Worm (Caenorhabditis elegans) whole organism, L4 larva: ENCODE data around the gene F10G2.4.

Experiments used
- T20F7.1 ChIP-seq: fragments of 200-800 bp; sonication (Bioruptor generic); optimal IDR thresholded peaks from 2 replicates; lab custom pipeline; 2018; ENCODE audit warnings: mild to moderate bottlenecking, missing genetic modification characterization, missing compliant biosample characterization
- Y75B8A.6 ChIP-seq: fragments of 200-800 bp; sonication (Bioruptor generic); IDR thresholded peaks from 2 replicates; pipeline ENCODE4 v1.3.6; 2022; ENCODE audit warnings: missing genetic modification reagents, missing genetic modification characterization, missing compliant biosample characterization
- ama-1 ChIP-seq: fragments of 150-350 bp; optimal IDR thresholded peaks from 2 replicates; lab custom pipeline; 2014; ENCODE audit warnings: inconsistent platforms, mixed read lengths
- arid-1 ChIP-seq: fragments of 200-800 bp; sonication (Bioruptor generic); conservative IDR thresholded peaks from 2 replicates; pipeline ENCODE4 v1.3.6; 2022; ENCODE audit warnings: missing genetic modification reagents, missing genetic modification characterization, missing compliant biosample characterization
- ceh-44 ChIP-seq: fragments of 200-800 bp; sonication (Bioruptor generic); IDR thresholded peaks from 2 replicates; pipeline ENCODE4 v1.3.6; 2022; ENCODE audit warnings: missing genetic modification reagents, missing genetic modification characterization, missing compliant biosample characterization
- ces-1 ChIP-seq: fragments of 150-350 bp; sonication (generic microtip); optimal IDR thresholded peaks from 4 replicates; lab custom pipeline; 2014; ENCODE audit warnings: missing biosample characterization, missing genetic modification reagents, missing genetic modification characterization
- ctbp-1 ChIP-seq: fragments of 200-800 bp; sonication (Bioruptor generic); IDR thresholded peaks from 2 replicates; pipeline ENCODE4 v1.3.6; 2022; ENCODE audit warnings: missing genetic modification reagents, missing genetic modification characterization, missing compliant biosample characterization
- daf-8 ChIP-seq: fragments of 200-800 bp; sonication (Bioruptor generic); IDR thresholded peaks from 2 replicates; pipeline ENCODE4 v1.3.6; 2022; ENCODE audit warnings: missing genetic modification characterization, missing compliant biosample characterization
- dmd-6 ChIP-seq: fragments of 200-800 bp; sonication (Bioruptor generic); IDR thresholded peaks from 2 replicates; pipeline ENCODE4 v1.3.6; 2022; ENCODE audit warnings: missing genetic modification reagents, missing genetic modification characterization, missing compliant biosample characterization
- dmd-9 ChIP-seq: fragments of 200-800 bp; sonication (Bioruptor generic); IDR thresholded peaks from 2 replicates; pipeline ENCODE4 v1.3.6; 2022; ENCODE audit warnings: missing genetic modification reagents, missing genetic modification characterization, missing compliant biosample characterization
- dpl-1 ChIP-seq: fragments of 150-350 bp; optimal IDR thresholded peaks from 2 replicates; lab custom pipeline; 2014; ENCODE audit warnings: missing biosample characterization, missing genetic modification reagents, missing genetic modification characterization
- duxl-1 ChIP-seq: sonication (generic microtip); optimal IDR thresholded peaks from 2 replicates; lab custom pipeline; 2016; ENCODE audit warnings: mild to moderate bottlenecking, missing genetic modification characterization, moderate library complexity, missing compliant biosample characterization; ENCODE audit not compliant: poor library complexity
- fkh-10 ChIP-seq: fragments of 150-350 bp; optimal IDR thresholded peaks from 2 replicates; lab custom pipeline; 2014; ENCODE audit warnings: missing biosample characterization, missing genetic modification reagents, missing genetic modification characterization
- fos-1 ChIP-seq: fragments of 150-350 bp; optimal IDR thresholded peaks from 2 replicates; lab custom pipeline; 2014; ENCODE audit warnings: missing biosample characterization, missing genetic modification characterization
- lin-1 ChIP-seq: fragments of 200-800 bp; sonication (Bioruptor generic); IDR thresholded peaks from 2 replicates; pipeline ENCODE4 v1.3.6; 2022; ENCODE audit warnings: missing genetic modification reagents, missing genetic modification characterization, missing compliant biosample characterization
- lin-13 ChIP-seq: fragments of 150-350 bp; optimal IDR thresholded peaks from 2 replicates; lab custom pipeline; 2014; ENCODE audit warnings: missing biosample characterization, missing genetic modification reagents, missing genetic modification characterization
- lin-29 ChIP-seq: fragments of 200-800 bp; sonication (Bioruptor generic); IDR thresholded peaks from 2 replicates; pipeline ENCODE4 v1.3.6; 2022; ENCODE audit warnings: missing genetic modification reagents, missing genetic modification characterization, missing compliant biosample characterization
- lir-3 ChIP-seq: sonication (generic microtip); optimal IDR thresholded peaks from 2 replicates; lab custom pipeline; 2016; ENCODE audit warnings: mild to moderate bottlenecking, missing genetic modification characterization, missing compliant biosample characterization
- madf-9 ChIP-seq: fragments of 200-800 bp; sonication (Bioruptor generic); conservative IDR thresholded peaks from 2 replicates; pipeline ENCODE4 v1.3.6; 2022; ENCODE audit warnings: missing genetic modification reagents, missing genetic modification characterization, missing compliant biosample characterization
- mdl-1 ChIP-seq, 2 experiments: fragments of 150-350 bp in 1 of 2; sonication (generic microtip) in 1 of 2; optimal IDR thresholded peaks; 2 replicates each; lab custom pipeline; 2014 to 2017; ENCODE audit warnings: missing biosample characterization in 2 of 2, missing genetic modification characterization in 2 of 2
- mdt-29 ChIP-seq: fragments of 200-800 bp; sonication (Bioruptor generic); IDR thresholded peaks from 2 replicates; pipeline ENCODE4 v1.3.6; 2022; ENCODE audit warnings: missing genetic modification reagents, missing genetic modification characterization, missing compliant biosample characterization
- nhr-10 ChIP-seq: fragments of 150-350 bp; optimal IDR thresholded peaks from 2 replicates; lab custom pipeline; 2014; ENCODE audit warnings: missing biosample characterization, missing genetic modification characterization
- nhr-11 ChIP-seq: fragments of 150-350 bp; optimal IDR thresholded peaks from 2 replicates; lab custom pipeline; 2014; ENCODE audit warnings: missing biosample characterization, missing genetic modification characterization
- nhr-237 ChIP-seq: sonication (generic microtip); optimal IDR thresholded peaks from 2 replicates; lab custom pipeline; 2017; ENCODE audit warnings: missing biosample characterization, missing genetic modification characterization
- nhr-28 ChIP-seq: fragments of 150-350 bp; optimal IDR thresholded peaks from 2 replicates; lab custom pipeline; 2014; ENCODE audit warnings: missing biosample characterization, missing genetic modification characterization
- nhr-41 ChIP-seq: fragments of 200-800 bp; sonication (Bioruptor generic); IDR thresholded peaks from 2 replicates; pipeline ENCODE4 v1.3.6; 2022; ENCODE audit warnings: missing genetic modification reagents, missing genetic modification characterization, missing compliant biosample characterization
- nhr-42 ChIP-seq: fragments of 200-800 bp; sonication (Bioruptor generic); IDR thresholded peaks from 2 replicates; pipeline ENCODE4 v1.3.6; 2022; ENCODE audit warnings: missing genetic modification characterization, missing compliant biosample characterization
- nhr-6 ChIP-seq: fragments of 150-350 bp; optimal IDR thresholded peaks from 2 replicates; lab custom pipeline; 2014; ENCODE audit warnings: missing biosample characterization, missing genetic modification characterization
- pha-4 ChIP-seq, 2 experiments: fragments of 150-350 bp in 1 of 2; fragments of 200-800 bp in 1 of 2; sonication (Bioruptor generic) in 1 of 2; IDR thresholded peaks in 1 of 2; optimal IDR thresholded peaks in 1 of 2; 2 replicates each; pipeline versions ENCODE4 v1.3.6 to Lab custom; 2014 to 2022; ENCODE audit warnings: missing genetic modification characterization in 2 of 2, missing genetic modification reagents in 2 of 2, missing biosample characterization in 1 of 2, missing compliant biosample characterization in 1 of 2
- spr-1 ChIP-seq: sonication (generic microtip); optimal IDR thresholded peaks from 2 replicates; lab custom pipeline; 2016; ENCODE audit warnings: mild to moderate bottlenecking, missing genetic modification characterization, missing compliant biosample characterization
- unc-62 ChIP-seq, 3 experiments: fragments of 150-350 bp in 1 of 3; sonication (generic microtip); optimal IDR thresholded peaks in 2 of 3; peaks in 1 of 3; 1 replicate in 1 of 3; 2 replicates in 2 of 3; lab custom pipeline; 2014 to 2017; ENCODE audit warnings: missing biosample characterization in 3 of 3, missing genetic modification characterization in 3 of 3, missing genetic modification reagents in 3 of 3, missing genotype in 1 of 3
- vab-7 ChIP-seq: fragments of 200-800 bp; sonication (Bioruptor generic); IDR thresholded peaks from 2 replicates; pipeline ENCODE4 v1.3.6; 2022; ENCODE audit warnings: missing genetic modification reagents, missing genetic modification characterization, missing compliant biosample characterization
- zag-1 ChIP-seq: fragments of 150-350 bp; optimal IDR thresholded peaks from 2 replicates; lab custom pipeline; 2014; ENCODE audit warnings: missing biosample characterization, missing genetic modification characterization
- zfp-2 ChIP-seq: sonication (generic microtip); optimal IDR thresholded peaks from 2 replicates; lab custom pipeline; 2016; ENCODE audit warnings: mild to moderate bottlenecking, missing genetic modification characterization, missing compliant biosample characterization

Gene F10G2.4

ce11 chrV:7313233-7313632 is 13.8 kb upstream of the F10G2.4 start, which contains the start of gene srx-6:
srx-6 (minus strand) TSS chrV:7313333.
- TF ChIP-seq arid-1 (GFP tag; lab: Robert Waterston, UW), result no peak
- TF ChIP-seq lin-1, result no peak
- TF ChIP-seq nhr-28 (tag; lab: Kevin White, UChicago), result no peak
- TF ChIP-seq mdl-1 (tag; optimal IDR thresholded peaks at IDR 0.05; lab: Kevin White, UChicago), result no peak
- no peak for TF ChIP-seq nhr-6 (tag; lab: Kevin White, UChicago)
- no peak for TF ChIP-seq madf-9
- TF ChIP-seq zag-1 (tag; lab: Kevin White, UChicago), result no peak

DNA sequence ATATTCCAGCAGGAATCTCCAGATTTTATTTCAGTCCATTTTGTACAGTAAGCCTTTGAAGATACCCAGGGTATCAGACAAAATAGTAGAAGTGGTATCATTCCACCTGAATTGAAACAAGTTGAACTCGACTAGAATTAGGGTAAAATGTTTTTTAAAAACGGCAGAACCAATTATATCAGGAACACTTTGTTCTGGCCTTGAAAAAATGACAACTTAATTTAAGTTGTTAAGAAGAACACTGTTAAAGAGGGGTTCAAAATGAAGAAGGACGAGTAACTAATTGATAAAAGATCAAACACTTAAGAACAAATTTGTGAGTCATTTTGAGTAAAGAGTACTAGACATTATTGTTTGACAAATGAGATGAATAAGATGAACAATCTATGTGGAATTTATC is 6.1 kb upstream of the F10G2.4 start, which contains the start of gene lmd-4:
Gene lmd-4, minus strand, starts transcription at position 101 of the 400 bp plus-strand sequence.
- TF ChIP-seq dpl-1 (GFP tag; lab: Kevin White, UChicago) (no peak), dmd-6 (GFP tag; lab: Robert Waterston, UW) (no peak), duxl-1 (tag; lab: Kevin White, UChicago) (no peak), nhr-42 (GFP tag; lab: Robert Waterston, UW) (no peak), lin-1 (no peak), nhr-10 (tag; lab: Kevin White, UChicago) (no peak), zag-1 (tag; lab: Kevin White, UChicago) (no peak), unc-62 (GFP tag; optimal IDR thresholded peaks at IDR 0.05 in 1 of 2; lab: Kevin White, UChicago) (no peak), unc-62 (tag; optimal IDR thresholded peaks at IDR 0.05; lab: Kevin White, UChicago) (no peak), Y75B8A.6 (GFP tag; lab: Robert Waterston, UW) (no peak), pha-4 (GFP tag; IDR thresholded peaks at IDR 0.05; lab: Robert Waterston, UW) (no peak), pha-4 (tag; optimal IDR thresholded peaks at IDR 0.05; lab: Kevin White, UChicago) (no peak), daf-8 (no peak), fos-1 (tag; lab: Kevin White, UChicago) (no peak), ama-1 (lab: Kevin White, UChicago) (no peak), nhr-41 (GFP tag; lab: Robert Waterston, UW) (no peak), ctbp-1 (GFP tag; lab: Robert Waterston, UW) (no peak), nhr-11 (tag; lab: Kevin White, UChicago) (no peak), lin-13 (no peak), vab-7 (GFP tag; lab: Robert Waterston, UW) (no peak), mdt-29 (GFP tag; lab: Robert Waterston, UW) (no peak)

- TF ChIP-seq nhr-6 (tag; lab: Kevin White, UChicago) (no peak), fkh-10 (GFP tag; lab: Kevin White, UChicago) (no peak), lir-3 (tag; lab: Kevin White, UChicago) (no peak), nhr-11 (tag; lab: Kevin White, UChicago) (no peak), ces-1 (GFP tag; lab: Kevin White, UChicago) (no peak), dmd-9 (GFP tag; lab: Robert Waterston, UW) (no peak), unc-62 (GFP tag; optimal IDR thresholded peaks at IDR 0.05 in 1 of 2; lab: Kevin White, UChicago) (peak in 1 of 2 experiments; percentile 39), unc-62 (tag; optimal IDR thresholded peaks at IDR 0.05; lab: Kevin White, UChicago) (no peak)
Observed at ce11 chrV:7321915-7322314, 5.1 kb upstream of the F10G2.4 start, which contains the start of gene F10G2.10. F10G2.10 (plus strand) TSS chrV:7322215.

- no peak for TF ChIP-seq zag-1 (tag; lab: Kevin White, UChicago)
- TF ChIP-seq arid-1 (GFP tag; lab: Robert Waterston, UW), result no peak
- no peak for TF ChIP-seq nhr-237 (tag; lab: Kevin White, UChicago)
- TF ChIP-seq lin-29, result no peak
- TF ChIP-seq T20F7.1 (GFP tag; lab: Kevin White, UChicago), result no peak
- TF ChIP-seq zfp-2 (tag; lab: Kevin White, UChicago), result no peak
- TF ChIP-seq spr-1 (tag; lab: Kevin White, UChicago), result no peak
- no peak for TF ChIP-seq ceh-44 (GFP tag; lab: Robert Waterston, UW)
Observed at ce11 chrV:7325285-7325684, 1.7 kb upstream of the F10G2.4 start, which contains the start of gene srx-92. srx-92 (minus strand) TSS chrV:7325385.
